Worm (Caenorhabditis elegans): ENCODE measurements around the gene M03F8.1.

M03F8.1 gene

ce11 chrV:5991490-5992069, 40.3 kb downstream of the M03F8.1 start (continued):
- TF ChIP-seq nhr-85 (tag) (no peak), C34B4.2 (tag; optimal IDR thresholded peaks at IDR 0.05) (no peak), isw-1 (GFP tag; IDR thresholded peaks at IDR 0.05) (peak; percentile 30; the same call in 1 of the 2 replicates), ets-5 (GFP tag; IDR thresholded peaks at IDR 0.05) (no peak), mef-2 (tag; optimal IDR thresholded peaks at IDR 0.05) (no peak), fos-1 (tag; optimal IDR thresholded peaks at IDR 0.05) (no peak), snpc-4 (tag; optimal IDR thresholded peaks at IDR 0.05) (peak; percentile 5), nhr-76 (tag; optimal IDR thresholded peaks at IDR 0.05) (no peak), ztf-11 (tag; optimal IDR thresholded peaks at IDR 0.05) (no peak), sup-37 (GFP tag; optimal IDR thresholded peaks at IDR 0.05) (no peak), rnt-1 (tag; optimal IDR thresholded peaks at IDR 0.05) (peak; percentile 56), mep-1 (tag; optimal IDR thresholded peaks at IDR 0.05) (peak; percentile 78), nhr-77 (tag; optimal IDR thresholded peaks at IDR 0.05) (no peak), lin-14 (GFP tag; optimal IDR thresholded peaks at IDR 0.05) (peak; percentile 92), nhr-20 (tag; optimal IDR thresholded peaks at IDR 0.05) (peak; percentile 22), tbx-2 (tag; optimal IDR thresholded peaks at IDR 0.05) (peak; percentile 55), elt-2 (tag; optimal IDR thresholded peaks at IDR 0.05) (peak; percentile 39), ztf-4 (tag; optimal IDR thresholded peaks at IDR 0.05) (no peak), nhr-90 (tag; optimal IDR thresholded peaks at IDR 0.05; ENCODE audit: poor library complexity) (no peak), lin-13 (GFP tag; optimal IDR thresholded peaks at IDR 0.05) (no peak), irx-1 (tag; optimal IDR thresholded peaks at IDR 0.05) (no peak), blmp-1 (tag; optimal IDR thresholded peaks at IDR 0.05) (no peak), hpl-2 (GFP tag; optimal IDR thresholded peaks at IDR 0.05) (no peak), elt-3 (tag; optimal IDR thresholded peaks at IDR 0.05) (no peak), unc-86 (tag; optimal IDR thresholded peaks at IDR 0.05) (peak; percentile 74), nhr-47 (tag; optimal IDR thresholded peaks at IDR 0.05) (peak; percentile 50), jun-1 (tag; optimal IDR thresholded peaks at IDR 0.05) (no peak), ceh-90 (tag; optimal IDR thresholded peaks at IDR 0.05) (no peak), unc-98 (GFP tag; IDR thresholded peaks at IDR 0.05) (no peak), grh-1 (GFP tag; IDR thresholded peaks at IDR 0.05) (no peak), efl-3 (GFP tag; optimal IDR thresholded peaks at IDR 0.05) (no peak), ceh-82 (tag; optimal IDR thresholded peaks at IDR 0.05) (peak; percentile 34 to 59 (median 38))

ce11 chrV:5995598-5995997, 44.4 kb downstream of the M03F8.1 start:
- TF ChIP-seq nhr-11 (tag; optimal IDR thresholded peaks at IDR 0.05) (no peak), aly-2 (tag; optimal IDR thresholded peaks at IDR 0.05) (no peak), elt-2 (tag; optimal IDR thresholded peaks at IDR 0.05) (no peak), C34B4.2 (tag; optimal IDR thresholded peaks at IDR 0.05) (no peak), lin-14 (GFP tag; optimal IDR thresholded peaks at IDR 0.05) (peak; percentile 30), pag-3 (tag; optimal IDR thresholded peaks at IDR 0.05; ENCODE audit: borderline replicate concordance, insufficient read depth) (no peak), efl-1 (optimal IDR thresholded peaks at IDR 0.05) (no peak), efl-1 (GFP tag; optimal IDR thresholded peaks at IDR 0.05 in 1 of 2) (peak in 1 of 2 experiments; percentile 31), lsy-2 (tag; optimal IDR thresholded peaks at IDR 0.05) (no peak), irx-1 (tag; optimal IDR thresholded peaks at IDR 0.05) (no peak), zag-1 (tag; optimal IDR thresholded peaks at IDR 0.05) (no peak), nhr-85 (tag) (no peak), unc-86 (tag; optimal IDR thresholded peaks at IDR 0.05) (no peak), nhr-71 (tag; optimal IDR thresholded peaks at IDR 0.05) (peak; percentile 4), mep-1 (tag; optimal IDR thresholded peaks at IDR 0.05) (no peak), xbp-1 (tag; optimal IDR thresholded peaks at IDR 0.05) (no peak), nhr-12 (tag; optimal IDR thresholded peaks at IDR 0.05) (no peak), hlh-17 (GFP tag; optimal IDR thresholded peaks at IDR 0.05; ENCODE audit: borderline replicate concordance) (no peak), ceh-82 (tag; optimal IDR thresholded peaks at IDR 0.05) (no peak), nhr-19 (GFP tag; conservative IDR thresholded peaks at IDR 0.05) (no peak), rnt-1 (tag; optimal IDR thresholded peaks at IDR 0.05) (peak; percentile 51), ama-1 (optimal IDR thresholded peaks at IDR 0.05) (no peak), elt-3 (tag; optimal IDR thresholded peaks at IDR 0.05) (no peak), unc-62 (GFP tag; optimal IDR thresholded peaks at IDR 0.05) (no peak), fkh-4 (tag; optimal IDR thresholded peaks at IDR 0.05; ENCODE audit: borderline replicate concordance) (no peak), C04F5.9 (tag; optimal IDR thresholded peaks at IDR 0.05) (no peak), dsc-1 (tag; optimal IDR thresholded peaks at IDR 0.05) (no peak)

Measured in whole organism, L1 larva.